Worm (Caenorhabditis elegans): ENCODE data around the gene tbc-1.

ce11 chrX:14958401-14958800 lies 12.2 kb upstream of the tbc-1 start:
- TF ChIP-seq ref-1 (GFP tag; conservative IDR thresholded peaks at IDR 0.05) (no peak), tab-1 (GFP tag; IDR thresholded peaks at IDR 0.05) (no peak), ztf-29 (GFP tag; IDR thresholded peaks at IDR 0.05) (no peak), T22C8.4 (GFP tag; IDR thresholded peaks at IDR 0.05) (no peak), flt-1 (GFP tag; IDR thresholded peaks at IDR 0.05) (no peak), cog-1 (tag; optimal IDR thresholded peaks at IDR 0.05) (no peak), klf-2 (GFP tag; conservative IDR thresholded peaks at IDR 0.05) (no peak)
